Worm (Caenorhabditis elegans): ENCODE measurements around the gene mlh-1.
"Not testable (repeated sequence)": the region's sequence is repeated elsewhere in the genome, so short reads cannot be mapped to it uniquely, and the experiment has no call there.

ce11 chrIII:13498899-13499298 lies 15.5 kb downstream of the mlh-1 start, which contains the start of gene T28A8.6:
- TF ChIP-seq sdc-2 (tag; optimal IDR thresholded peaks at IDR 0.05); ztf-16 (tag; optimal IDR thresholded peaks at IDR 0.05); nhr-11 (tag; optimal IDR thresholded peaks at IDR 0.05); C08G9.2 (tag; optimal IDR thresholded peaks at IDR 0.05); sox-2 (GFP tag; IDR thresholded peaks at IDR 0.05): not testable (repeated sequence)

Data from whole organism, late embryonic.